Worm (Caenorhabditis elegans) whole organism, L4 larva: ENCODE results near the gene tbx-38.

ENCODE experiments used
- F37D6.2 ChIP-seq: sonication (generic microtip); optimal IDR thresholded peaks from 2 replicates; lab custom pipeline; 2016; ENCODE audit warnings: mild to moderate bottlenecking, missing genetic modification characterization, missing compliant biosample characterization
- T26A8.4 ChIP-seq: fragments of 200-800 bp; sonication (Bioruptor generic); IDR thresholded peaks from 2 replicates; pipeline ENCODE4 v1.3.6; 2022; ENCODE audit warnings: missing genetic modification characterization, missing compliant biosample characterization
- Y105C5A.15 ChIP-seq: fragments of 200-800 bp; sonication (Bioruptor generic); IDR thresholded peaks from 2 replicates; pipeline ENCODE4 v1.3.6; 2022; ENCODE audit warnings: missing genetic modification characterization, missing compliant biosample characterization
- ZK337.2 ChIP-seq: fragments of 200-800 bp; sonication (Bioruptor generic); IDR thresholded peaks from 2 replicates; pipeline ENCODE4 v1.3.6; 2022; ENCODE audit warnings: missing genetic modification reagents, missing genetic modification characterization, missing compliant biosample characterization
- ZK546.5 ChIP-seq, 2 experiments: sonication (generic microtip); optimal IDR thresholded peaks; 2 replicates each; lab custom pipeline; 2017; ENCODE audit warnings: missing biosample characterization in 2 of 2, missing genetic modification characterization in 2 of 2
- aha-1 ChIP-seq: fragments of 150-350 bp; peaks from one replicate; lab custom pipeline; 2014; ENCODE audit warnings: missing biosample characterization, missing genetic modification characterization
- ama-1 ChIP-seq: fragments of 150-350 bp; optimal IDR thresholded peaks from 2 replicates; lab custom pipeline; 2014; ENCODE audit warnings: inconsistent platforms, mixed read lengths
- ceh-62 ChIP-seq: sonication (generic microtip); optimal IDR thresholded peaks from 2 replicates; lab custom pipeline; 2017; ENCODE audit warnings: missing biosample characterization, missing genetic modification characterization
- ces-1 ChIP-seq: fragments of 150-350 bp; sonication (generic microtip); optimal IDR thresholded peaks from 4 replicates; lab custom pipeline; 2014; ENCODE audit warnings: missing biosample characterization, missing genetic modification reagents, missing genetic modification characterization
- cey-2 ChIP-seq: sonication (generic microtip); optimal IDR thresholded peaks from 3 replicates; lab custom pipeline; 2017; ENCODE audit warnings: missing genetic modification characterization, mild to moderate bottlenecking, missing compliant biosample characterization, antibody characterized with exemption, borderline replicate concordance; ENCODE audit not compliant: insufficient read depth
- ctbp-1 ChIP-seq: fragments of 200-800 bp; sonication (Bioruptor generic); IDR thresholded peaks from 2 replicates; pipeline ENCODE4 v1.3.6; 2022; ENCODE audit warnings: missing genetic modification reagents, missing genetic modification characterization, missing compliant biosample characterization
- daf-12 ChIP-seq: fragments of 150-350 bp; optimal IDR thresholded peaks from 2 replicates; lab custom pipeline; 2014; ENCODE audit warnings: missing biosample characterization, missing genetic modification reagents, missing genetic modification characterization
- daf-16 ChIP-seq, 3 experiments: sonication (generic microtip); optimal IDR thresholded peaks; 2 replicates each; lab custom pipeline; 2016 to 2017; ENCODE audit warnings: missing genetic modification characterization in 3 of 3, missing genetic modification reagents in 3 of 3, mild to moderate bottlenecking in 2 of 3, missing compliant biosample characterization in 2 of 3, missing biosample characterization in 1 of 3, moderate library complexity in 1 of 3
- daf-19 ChIP-seq: fragments of 200-800 bp; sonication (Bioruptor generic); conservative IDR thresholded peaks from 2 replicates; pipeline ENCODE4 v1.3.6; 2022; ENCODE audit warnings: missing genetic modification characterization, missing compliant biosample characterization
- dmd-6 ChIP-seq: fragments of 200-800 bp; sonication (Bioruptor generic); IDR thresholded peaks from 2 replicates; pipeline ENCODE4 v1.3.6; 2022; ENCODE audit warnings: missing genetic modification reagents, missing genetic modification characterization, missing compliant biosample characterization
- dmd-9 ChIP-seq: fragments of 200-800 bp; sonication (Bioruptor generic); IDR thresholded peaks from 2 replicates; pipeline ENCODE4 v1.3.6; 2022; ENCODE audit warnings: missing genetic modification reagents, missing genetic modification characterization, missing compliant biosample characterization
- dpl-1 ChIP-seq: fragments of 150-350 bp; optimal IDR thresholded peaks from 2 replicates; lab custom pipeline; 2014; ENCODE audit warnings: missing biosample characterization, missing genetic modification reagents, missing genetic modification characterization
- duxl-1 ChIP-seq: sonication (generic microtip); optimal IDR thresholded peaks from 2 replicates; lab custom pipeline; 2016; ENCODE audit warnings: mild to moderate bottlenecking, missing genetic modification characterization, moderate library complexity, missing compliant biosample characterization; ENCODE audit not compliant: poor library complexity
- dve-1 ChIP-seq: sonication (generic microtip); optimal IDR thresholded peaks from 2 replicates; lab custom pipeline; 2017; ENCODE audit warnings: antibody characterized with exemption, mild to moderate bottlenecking, missing genetic modification characterization, missing compliant biosample characterization; ENCODE audit not compliant: insufficient read depth
- fkh-10 ChIP-seq: fragments of 150-350 bp; optimal IDR thresholded peaks from 2 replicates; lab custom pipeline; 2014; ENCODE audit warnings: missing biosample characterization, missing genetic modification reagents, missing genetic modification characterization
- hlh-11 ChIP-seq: fragments of 200-800 bp; sonication (Bioruptor generic); optimal IDR thresholded peaks from 2 replicates; lab custom pipeline; 2018; ENCODE audit warnings: mild to moderate bottlenecking, missing genetic modification characterization, missing compliant biosample characterization
- jun-1 ChIP-seq: fragments of 150-350 bp; optimal IDR thresholded peaks from 2 replicates; lab custom pipeline; 2014; ENCODE audit warnings: missing biosample characterization, missing genetic modification reagents, missing genetic modification characterization
- lim-7 ChIP-seq: fragments of 200-800 bp; sonication (Bioruptor generic); IDR thresholded peaks from 2 replicates; pipeline ENCODE4 v1.3.6; 2022; ENCODE audit warnings: missing genetic modification characterization, missing compliant biosample characterization
- lin-29 ChIP-seq: fragments of 200-800 bp; sonication (Bioruptor generic); IDR thresholded peaks from 2 replicates; pipeline ENCODE4 v1.3.6; 2022; ENCODE audit warnings: missing genetic modification reagents, missing genetic modification characterization, missing compliant biosample characterization
- madf-5 ChIP-seq, 2 experiments: fragments of 200-800 bp; sonication (Bioruptor generic); IDR thresholded peaks; 2 replicates each; pipeline ENCODE4 v1.3.6; 2022; ENCODE audit warnings: missing compliant biosample characterization in 2 of 2, missing genetic modification characterization in 2 of 2
- madf-9 ChIP-seq: fragments of 200-800 bp; sonication (Bioruptor generic); conservative IDR thresholded peaks from 2 replicates; pipeline ENCODE4 v1.3.6; 2022; ENCODE audit warnings: missing genetic modification reagents, missing genetic modification characterization, missing compliant biosample characterization
- mdl-1 ChIP-seq, 2 experiments: fragments of 150-350 bp in 1 of 2; sonication (generic microtip) in 1 of 2; optimal IDR thresholded peaks; 2 replicates each; lab custom pipeline; 2014 to 2017; ENCODE audit warnings: missing biosample characterization in 2 of 2, missing genetic modification characterization in 2 of 2
- mep-1 ChIP-seq: fragments of 150-350 bp; sonication (generic microtip); optimal IDR thresholded peaks from 3 replicates; lab custom pipeline; 2014; ENCODE audit warnings: missing biosample characterization, missing genetic modification characterization
- nhr-237 ChIP-seq: sonication (generic microtip); optimal IDR thresholded peaks from 2 replicates; lab custom pipeline; 2017; ENCODE audit warnings: missing biosample characterization, missing genetic modification characterization
- nhr-41 ChIP-seq: fragments of 200-800 bp; sonication (Bioruptor generic); IDR thresholded peaks from 2 replicates; pipeline ENCODE4 v1.3.6; 2022; ENCODE audit warnings: missing genetic modification reagents, missing genetic modification characterization, missing compliant biosample characterization
- pha-4 ChIP-seq, 2 experiments: fragments of 150-350 bp in 1 of 2; fragments of 200-800 bp in 1 of 2; sonication (Bioruptor generic) in 1 of 2; IDR thresholded peaks in 1 of 2; optimal IDR thresholded peaks in 1 of 2; 2 replicates each; pipeline versions ENCODE4 v1.3.6 to Lab custom; 2014 to 2022; ENCODE audit warnings: missing genetic modification characterization in 2 of 2, missing genetic modification reagents in 2 of 2, missing biosample characterization in 1 of 2, missing compliant biosample characterization in 1 of 2
- pqm-1 ChIP-seq: sonication (generic microtip); optimal IDR thresholded peaks from 2 replicates; lab custom pipeline; 2017; ENCODE audit warnings: missing biosample characterization, missing genetic modification characterization
- sdz-12 ChIP-seq: fragments of 200-800 bp; sonication (Bioruptor generic); optimal IDR thresholded peaks from 2 replicates; lab custom pipeline; 2018; ENCODE audit warnings: mild to moderate bottlenecking, missing genetic modification characterization, missing compliant biosample characterization
- set-16 ChIP-seq: fragments of 200-800 bp; sonication (Bioruptor generic); IDR thresholded peaks from 2 replicates; pipeline ENCODE4 v1.3.6; 2022; ENCODE audit warnings: missing genetic modification reagents, missing genetic modification characterization, missing compliant biosample characterization
- tra-1 ChIP-seq: fragments of 200-800 bp; sonication (Bioruptor generic); IDR thresholded peaks from 2 replicates; pipeline ENCODE4 v1.3.6; 2022; ENCODE audit warnings: missing genetic modification reagents, missing genetic modification characterization, missing compliant biosample characterization
- unc-130 ChIP-seq: sonication (generic microtip); optimal IDR thresholded peaks from 2 replicates; lab custom pipeline; 2016; ENCODE audit warnings: missing genetic modification reagents, missing genetic modification characterization, missing compliant biosample characterization
- unc-39 ChIP-seq: sonication (generic microtip); optimal IDR thresholded peaks from 2 replicates; lab custom pipeline; 2017; ENCODE audit warnings: missing biosample characterization, missing genetic modification characterization
- unc-62 ChIP-seq, 3 experiments: fragments of 150-350 bp in 1 of 3; sonication (generic microtip); optimal IDR thresholded peaks in 2 of 3; peaks in 1 of 3; 1 replicate in 1 of 3; 2 replicates in 2 of 3; lab custom pipeline; 2014 to 2017; ENCODE audit warnings: missing biosample characterization in 3 of 3, missing genetic modification characterization in 3 of 3, missing genetic modification reagents in 3 of 3, missing genotype in 1 of 3
- vab-7 ChIP-seq: fragments of 200-800 bp; sonication (Bioruptor generic); IDR thresholded peaks from 2 replicates; pipeline ENCODE4 v1.3.6; 2022; ENCODE audit warnings: missing genetic modification reagents, missing genetic modification characterization, missing compliant biosample characterization
- zfp-2 ChIP-seq: sonication (generic microtip); optimal IDR thresholded peaks from 2 replicates; lab custom pipeline; 2016; ENCODE audit warnings: mild to moderate bottlenecking, missing genetic modification characterization, missing compliant biosample characterization
- zip-11 ChIP-seq: fragments of 200-800 bp; sonication (Bioruptor generic); IDR thresholded peaks from 2 replicates; pipeline ENCODE4 v1.3.6; 2022; ENCODE audit warnings: missing genetic modification characterization, missing compliant biosample characterization

The tbx-38 gene

ce11 chrIII:11746718-11747117, 39.1 kb downstream of the tbx-38 start, which contains the start of gene mrt-2 (continued):
- TF ChIP-seq ZK337.2 (GFP tag; lab: Robert Waterston, UW) (peak; percentile 90), fkh-10 (GFP tag; lab: Kevin White, UChicago) (no peak), madf-9 (GFP tag; lab: Robert Waterston, UW) (no peak), mdl-1 (tag; optimal IDR thresholded peaks at IDR 0.05; lab: Kevin White, UChicago) (no peak), mep-1 (peak; percentile 76), dmd-6 (peak; percentile 46), unc-62 (GFP tag; optimal IDR thresholded peaks at IDR 0.05 in 1 of 2; lab: Kevin White, UChicago) (no peak), unc-62 (tag; optimal IDR thresholded peaks at IDR 0.05; lab: Kevin White, UChicago) (no peak), zfp-2 (tag; lab: Kevin White, UChicago) (no peak), jun-1 (no peak), Y105C5A.15 (GFP tag; lab: Robert Waterston, UW) (no peak), T26A8.4 (GFP tag; lab: Robert Waterston, UW) (0 out of 2 replicates have a peak, but pooled peaks have one; percentile 48), daf-12 (tag; lab: Kevin White, UChicago) (no peak), F37D6.2 (tag; lab: Kevin White, UChicago) (peak; percentile 14), ZK546.5 (tag; optimal IDR thresholded peaks at IDR 0.05; lab: Kevin White, UChicago) (no peak), hlh-11 (tag; lab: Kevin White, UChicago) (no peak), cey-2 (tag; lab: Kevin White, UChicago) (no peak), dmd-9 (0 out of 2 replicates have a peak, but pooled peaks have one; percentile 39), unc-39 (tag; lab: Kevin White, UChicago) (no peak), daf-16 (GFP tag; optimal IDR thresholded peaks at IDR 0.05; lab: Kevin White, UChicago) (no peak), daf-16 (tag; optimal IDR thresholded peaks at IDR 0.05; lab: Kevin White, UChicago) (peak; percentile 47), ama-1 (no peak), lin-29 (GFP tag; lab: Robert Waterston, UW) (no peak), unc-130 (GFP tag; lab: Kevin White, UChicago) (peak; percentile 75), nhr-237 (no peak), zip-11 (GFP tag; lab: Robert Waterston, UW) (no peak), ceh-62 (tag; lab: Kevin White, UChicago) (no peak), pqm-1 (tag; lab: Kevin White, UChicago) (no peak), ctbp-1 (GFP tag; lab: Robert Waterston, UW) (no peak), lim-7 (GFP tag; lab: Robert Waterston, UW) (no peak)
- TF ChIP-seq, all 104 proteins: peak for 30

ce11 chrIII:11742191-11742590, 43.7 kb downstream of the tbx-38 start:
- TF ChIP-seq sdz-12 (GFP tag; lab: Kevin White, UChicago) (no peak), vab-7 (GFP tag; lab: Robert Waterston, UW) (no peak), jun-1 (no peak), dmd-6 (no peak), daf-19 (GFP tag; lab: Robert Waterston, UW) (no peak), ces-1 (no peak), tra-1 (no peak), set-16 (GFP tag; lab: Robert Waterston, UW) (no peak), dve-1 (tag; lab: Kevin White, UChicago) (no peak), nhr-41 (GFP tag; lab: Robert Waterston, UW) (no peak), madf-5 (GFP tag; IDR thresholded peaks at IDR 0.05; lab: Robert Waterston, UW) (no peak)

- peak; percentile 46 for TF ChIP-seq aha-1 (tag; lab: Kevin White, UChicago)
- no peak for TF ChIP-seq duxl-1
- no peak for TF ChIP-seq pha-4 (GFP tag; IDR thresholded peaks at IDR 0.05; lab: Robert Waterston, UW)
- TF ChIP-seq pha-4 (tag; optimal IDR thresholded peaks at IDR 0.05; lab: Kevin White, UChicago) = peak; percentile 71
- peak; percentile 3 for TF ChIP-seq dpl-1 (GFP tag; lab: Kevin White, UChicago)
- TF ChIP-seq, all 104 proteins: peak for 3
Observed at ce11 chrIII:11740868-11741267, 45.0 kb downstream of the tbx-38 start.
